Fruit fly (Drosophila melanogaster) whole organism, wandering third instar larva: ENCODE data around the gene CG2930.

Experiments used
- CG32264 ChIP-seq: fragments of 200-800 bp; sonication (Bioruptor generic); optimal IDR thresholded peaks from 2 replicates; lab custom pipeline; 2016; ENCODE audit warnings: missing biosample characterization, missing genetic modification characterization
- CG9705 ChIP-seq: fragments of 200-800 bp; sonication (Bioruptor generic); optimal IDR thresholded peaks from 2 replicates; lab custom pipeline; 2018; ENCODE audit warnings: missing biosample characterization, mild to moderate bottlenecking, missing genetic modification characterization
- Dif ChIP-seq: fragments of 200-275, 200-300 bp; sonication (Bioruptor generic); optimal IDR thresholded peaks from 2 replicates; lab custom pipeline; 2018; ENCODE audit warnings: missing biosample characterization, missing genetic modification characterization; ENCODE audit not compliant: partially characterized antibody
- HLH106 ChIP-seq: fragments of 200-800 bp; optimal IDR thresholded peaks from 3 replicates; lab custom pipeline; 2019; ENCODE audit warnings: missing biosample characterization, mild to moderate bottlenecking, missing genetic modification characterization, moderate library complexity
- OdsH ChIP-seq: fragments of 200-800 bp; sonication (Bioruptor generic); optimal IDR thresholded peaks from 2 replicates; lab custom pipeline; 2016; ENCODE audit warnings: missing biosample characterization, mild to moderate bottlenecking, missing genetic modification characterization
- Vsx2 ChIP-seq: fragments of 200-300, 225-300 bp; sonication (Bioruptor generic); optimal IDR thresholded peaks from 2 replicates; lab custom pipeline; 2018; ENCODE audit warnings: missing biosample characterization, missing genetic modification characterization; ENCODE audit not compliant: partially characterized antibody
- dsf ChIP-seq: sonication (Bioruptor generic); optimal IDR thresholded peaks from 2 replicates; lab custom pipeline; 2016; ENCODE audit warnings: missing biosample characterization, missing genetic modification characterization, borderline replicate concordance
- foxo ChIP-seq, 2 experiments: fragments of 200-800 bp; sonication (Bioruptor generic); optimal IDR thresholded peaks; 2 replicates in 1 of 2; 3 replicates in 1 of 2; lab custom pipeline; 2016 to 2017; ENCODE audit warnings: missing biosample characterization in 2 of 2, missing genetic modification characterization in 2 of 2
- fru ChIP-seq: fragments of 200-800 bp; sonication (Bioruptor generic); optimal IDR thresholded peaks from 3 replicates; lab custom pipeline; 2016; ENCODE audit warnings: missing biosample characterization, mild to moderate bottlenecking, missing genetic modification characterization
- h ChIP-seq: fragments of 200-800 bp; sonication (Bioruptor generic); optimal IDR thresholded peaks from 3 replicates; lab custom pipeline; 2016; ENCODE audit warnings: missing biosample characterization, mild to moderate bottlenecking, missing genetic modification characterization
- jim ChIP-seq: fragments of 175-275, 200-325 bp; sonication (Bioruptor generic); optimal IDR thresholded peaks from 2 replicates; lab custom pipeline; 2016; ENCODE audit warnings: missing biosample characterization, mild to moderate bottlenecking, missing genetic modification characterization
- lola ChIP-seq: fragments of >200 bp; optimal IDR thresholded peaks from 2 replicates; lab custom pipeline; 2017; ENCODE audit warnings: missing biosample characterization, missing genetic modification characterization
- pan ChIP-seq: fragments of >200 bp; optimal IDR thresholded peaks from 2 replicates; lab custom pipeline; 2017
- psq ChIP-seq: fragments of 200-800 bp; sonication (Bioruptor generic); optimal IDR thresholded peaks from 3 replicates; lab custom pipeline; 2017; ENCODE audit warnings: missing biosample characterization, mild to moderate bottlenecking, missing genetic modification characterization, moderate library complexity

dm6 chrX:3827897-3828296, 40.9 kb upstream of the CG2930 start, which contains the start of gene CG2901:
- TF ChIP-seq OdsH (GFP tag; lab: Kevin White, UChicago) (no peak), pan (lab: Kevin White, UChicago) (no peak), Vsx2 (GFP tag; lab: Kevin White, UChicago) (no peak), lola (GFP tag; lab: Kevin White, UChicago) (no peak), CG9705 (GFP tag; lab: Kevin White, UChicago) (no peak), foxo (GFP tag; optimal IDR thresholded peaks at IDR 0.05; lab: Kevin White, UChicago) (no peak), psq (no peak), CG32264 (no peak), dsf (GFP tag; lab: Kevin White, UChicago) (no peak), Dif (GFP tag; lab: Kevin White, UChicago) (no peak), jim (GFP tag; lab: Kevin White, UChicago) (no peak), HLH106 (tag; lab: Kevin White, UChicago) (no peak), h (GFP tag; lab: Kevin White, UChicago) (no peak), fru (GFP tag; lab: Kevin White, UChicago) (no peak)
